Fruit fly (Drosophila melanogaster): ENCODE measurements around the gene CG14253.

The CG14253 gene

DNA sequence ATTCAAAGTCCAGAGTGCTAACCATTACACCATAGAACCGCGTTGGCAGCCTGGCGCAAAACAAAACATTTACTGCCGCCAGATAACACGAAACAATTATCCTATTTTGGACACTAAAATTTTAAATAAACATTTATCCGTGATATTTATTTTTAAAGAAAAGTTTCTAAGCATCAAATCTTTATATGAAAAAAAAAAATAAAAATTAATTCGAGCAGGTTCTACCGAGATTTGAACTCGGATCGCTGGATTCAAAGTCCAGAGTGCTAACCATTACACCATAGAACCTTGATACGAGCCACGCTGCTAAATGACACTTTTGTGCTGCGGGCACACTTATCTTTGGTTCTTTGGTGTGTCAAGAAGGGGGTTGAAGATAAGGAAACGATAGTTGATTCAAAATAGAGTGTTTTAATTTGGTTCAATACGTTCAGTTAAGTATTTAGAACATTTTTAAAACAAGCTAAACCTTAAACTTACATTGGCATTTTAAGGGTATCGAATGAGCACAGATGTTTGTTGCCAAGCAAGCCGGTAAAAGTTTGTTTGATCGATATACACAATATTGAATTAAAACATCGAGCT lies 31.0 kb upstream of the CG14253 start, which contains the start of gene Spag1:
Spag1 (plus strand) TSS at position 535 of the 585 bp plus-strand sequence.
- no peak for TF ChIP-seq CG32121 (GFP tag; IDR thresholded peaks at IDR 0.05)
- peak; percentile 68 for TF ChIP-seq Pif1B (GFP tag; optimal IDR thresholded peaks at IDR 0.05)
- peak; percentile 58 for TF ChIP-seq gl (tag; optimal IDR thresholded peaks at IDR 0.05)
- peak; percentile 26 for TF ChIP-seq CG8301 (tag; optimal IDR thresholded peaks at IDR 0.05)
- TF ChIP-seq Snoo (tag; optimal IDR thresholded peaks at IDR 0.05): peak; percentile 3
- peak; percentile 45 for TF ChIP-seq CG17806 (tag; optimal IDR thresholded peaks at IDR 0.05)
- no peak for TF ChIP-seq fd96Ca (GFP tag; IDR thresholded peaks at IDR 0.05)
- no peak for TF ChIP-seq CG14655 (GFP tag; optimal IDR thresholded peaks at IDR 0.05)
- no peak for TF ChIP-seq CG10348 (GFP tag; IDR thresholded peaks at IDR 0.05)
- TF ChIP-seq rn (GFP tag; IDR thresholded peaks at IDR 0.05): no peak
- TF ChIP-seq D1 (tag; optimal IDR thresholded peaks at IDR 0.05): peak; percentile 35
- TF ChIP-seq CG8159 (tag; optimal IDR thresholded peaks at IDR 0.05): peak; percentile 3
- TF ChIP-seq CG34367 (tag; optimal IDR thresholded peaks at IDR 0.05): no peak
- TF ChIP-seq CG12605 (GFP tag; IDR thresholded peaks at IDR 0.05): peak; percentile 70
- TF ChIP-seq EcR (GFP tag; optimal IDR thresholded peaks at IDR 0.05): peak; percentile 31
- peak; percentile 34 for TF ChIP-seq Pif1A (GFP tag; optimal IDR thresholded peaks at IDR 0.05)
- TF ChIP-seq CG15710 (tag; optimal IDR thresholded peaks at IDR 0.05): peak; percentile 5
- no peak for TF ChIP-seq CG9948 (tag; optimal IDR thresholded peaks at IDR 0.05)
- peak; percentile 38; the same call in 1 of the 2 replicates for TF ChIP-seq Ets98B (GFP tag; IDR thresholded peaks at IDR 0.05)
- TF ChIP-seq CG13204 (GFP tag; optimal IDR thresholded peaks at IDR 0.05): no peak
- TF ChIP-seq CG4496 (GFP tag; IDR thresholded peaks at IDR 0.05): no peak

DNA sequence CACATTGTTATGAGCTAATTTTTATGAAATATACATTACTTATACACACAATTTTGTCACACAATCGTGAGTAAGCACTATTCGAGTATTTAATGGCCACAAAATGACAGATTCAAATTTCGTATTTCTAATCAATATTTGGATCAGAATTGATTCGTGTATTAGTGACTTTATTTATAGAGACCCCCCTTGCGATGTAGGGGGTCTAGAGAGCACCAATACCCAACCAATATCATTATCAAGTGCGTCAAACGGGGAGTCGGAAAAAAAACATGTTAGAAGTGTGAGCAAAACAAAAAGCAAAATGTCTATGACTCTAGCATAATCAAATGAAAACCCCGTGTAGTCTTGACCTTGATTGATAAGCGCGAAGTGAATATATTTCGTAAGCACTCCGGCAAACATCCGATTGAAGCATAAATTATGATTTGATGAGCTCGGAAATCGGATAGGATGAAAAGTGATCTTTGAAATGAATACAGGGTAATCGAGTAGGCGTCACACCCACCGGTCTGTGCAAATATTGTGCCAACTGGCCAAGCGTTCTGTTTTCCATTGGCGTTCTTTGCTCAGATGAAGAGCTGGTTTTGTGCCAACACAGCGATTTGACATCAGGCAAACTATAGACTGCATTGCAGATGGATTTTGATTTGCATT lies 26.0 kb upstream of the CG14253 start:
- no peak for TF ChIP-seq Snoo (tag; optimal IDR thresholded peaks at IDR 0.05)
- TF ChIP-seq CG14655 (GFP tag; optimal IDR thresholded peaks at IDR 0.05): no peak
- no peak for TF ChIP-seq Ets98B (GFP tag; IDR thresholded peaks at IDR 0.05)
- no peak for TF ChIP-seq CG15710 (tag; optimal IDR thresholded peaks at IDR 0.05)
- no peak for TF ChIP-seq Pif1A (GFP tag; optimal IDR thresholded peaks at IDR 0.05)
- TF ChIP-seq Pif1B (GFP tag; optimal IDR thresholded peaks at IDR 0.05): no peak
- TF ChIP-seq fd96Ca (GFP tag; IDR thresholded peaks at IDR 0.05): no peak
- no peak for TF ChIP-seq CG34367 (tag; optimal IDR thresholded peaks at IDR 0.05)
- no peak for TF ChIP-seq CG32121 (GFP tag; IDR thresholded peaks at IDR 0.05)
- no peak for TF ChIP-seq CG10348 (GFP tag; IDR thresholded peaks at IDR 0.05)
- no peak for TF ChIP-seq CG8301 (tag; optimal IDR thresholded peaks at IDR 0.05)
- TF ChIP-seq CG9948 (tag; optimal IDR thresholded peaks at IDR 0.05): no peak
- no peak for TF ChIP-seq EcR (GFP tag; optimal IDR thresholded peaks at IDR 0.05)
- TF ChIP-seq CG12605 (GFP tag; IDR thresholded peaks at IDR 0.05): no peak

DNA sequence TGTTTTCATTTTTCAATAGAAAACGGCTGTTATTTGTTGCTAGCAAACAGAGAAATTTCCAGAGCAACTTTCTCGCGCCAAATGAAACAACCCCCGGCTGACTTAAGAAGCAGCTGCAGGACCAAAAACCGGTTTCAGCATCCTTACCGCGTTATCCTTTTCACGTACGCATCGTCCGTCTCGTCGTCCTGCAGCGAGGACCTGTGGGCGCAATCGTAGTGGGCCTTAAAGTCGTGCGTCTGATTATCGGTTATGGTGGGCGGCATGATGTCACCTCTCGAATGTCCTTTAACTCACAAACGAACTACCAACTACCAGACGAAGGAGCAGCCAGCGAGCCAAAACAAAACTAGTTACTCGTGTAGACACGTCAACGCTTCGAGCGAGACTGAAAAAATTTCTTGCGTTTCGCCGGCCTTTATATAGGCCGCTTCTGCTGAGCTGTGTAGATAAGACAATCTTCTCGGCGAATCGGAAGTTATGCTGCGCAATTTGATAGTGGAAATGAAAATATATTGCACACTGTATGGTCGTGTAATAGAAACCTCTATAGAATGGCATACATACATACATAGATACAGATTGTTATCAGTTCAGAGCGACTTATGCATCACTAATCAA lies 25.4 kb upstream of the CG14253 start:
- no peak for TF ChIP-seq CG34367 (tag; optimal IDR thresholded peaks at IDR 0.05)
- no peak for TF ChIP-seq CG17806 (tag; optimal IDR thresholded peaks at IDR 0.05)
- no peak for TF ChIP-seq Snoo (tag; optimal IDR thresholded peaks at IDR 0.05)
- TF ChIP-seq D1 (tag; optimal IDR thresholded peaks at IDR 0.05): no peak
- no peak for TF ChIP-seq CG32121 (GFP tag; IDR thresholded peaks at IDR 0.05)
- TF ChIP-seq Ets98B (GFP tag; IDR thresholded peaks at IDR 0.05): no peak
- TF ChIP-seq CG9948 (tag; optimal IDR thresholded peaks at IDR 0.05): no peak
- TF ChIP-seq CG4496 (GFP tag; IDR thresholded peaks at IDR 0.05): no peak
- no peak for TF ChIP-seq gl (tag; optimal IDR thresholded peaks at IDR 0.05)
- TF ChIP-seq fd96Ca (GFP tag; IDR thresholded peaks at IDR 0.05): no peak
- TF ChIP-seq CG15710 (tag; optimal IDR thresholded peaks at IDR 0.05): no peak
- no peak for TF ChIP-seq CG10348 (GFP tag; IDR thresholded peaks at IDR 0.05)
- no peak for TF ChIP-seq EcR (GFP tag; optimal IDR thresholded peaks at IDR 0.05)
- no peak for TF ChIP-seq rn (GFP tag; IDR thresholded peaks at IDR 0.05)
- TF ChIP-seq Pif1B (GFP tag; optimal IDR thresholded peaks at IDR 0.05): no peak
- TF ChIP-seq CG12605 (GFP tag; IDR thresholded peaks at IDR 0.05): no peak
- no peak for TF ChIP-seq CG8159 (tag; optimal IDR thresholded peaks at IDR 0.05)
- TF ChIP-seq CG14655 (GFP tag; optimal IDR thresholded peaks at IDR 0.05): no peak
- TF ChIP-seq Pif1A (GFP tag; optimal IDR thresholded peaks at IDR 0.05): no peak
- TF ChIP-seq CG13204 (GFP tag; optimal IDR thresholded peaks at IDR 0.05): no peak

DNA sequence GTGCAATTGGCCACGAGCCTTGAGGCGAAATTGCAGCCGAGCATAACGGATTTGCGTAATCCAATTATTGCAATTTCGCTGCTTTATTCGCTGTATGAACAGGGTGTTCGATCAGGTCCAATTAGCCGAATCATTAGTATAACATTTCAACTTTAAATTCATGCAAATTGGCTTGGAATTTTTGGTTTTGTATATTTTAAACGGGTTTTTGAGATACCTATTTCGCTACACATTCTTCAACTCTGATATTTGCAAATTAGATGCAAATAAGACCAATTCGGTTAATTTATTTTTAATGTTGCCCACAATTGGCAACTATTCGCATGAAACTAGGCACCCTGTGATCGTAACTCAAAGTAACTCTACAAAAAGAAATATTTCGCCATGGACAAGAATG lies 24.9 kb upstream of the CG14253 start:
- TF ChIP-seq CG8159 (tag; optimal IDR thresholded peaks at IDR 0.05) (peak; percentile 96), CG9948 (tag; optimal IDR thresholded peaks at IDR 0.05) (peak; percentile 98), D1 (tag; optimal IDR thresholded peaks at IDR 0.05) (peak; percentile 95), Pif1B (GFP tag; optimal IDR thresholded peaks at IDR 0.05) (peak; percentile 87), CG32121 (GFP tag; IDR thresholded peaks at IDR 0.05) (peak; percentile 85), Pif1A (GFP tag; optimal IDR thresholded peaks at IDR 0.05) (peak; percentile 96), CG17806 (tag; optimal IDR thresholded peaks at IDR 0.05) (peak; percentile 97), CG13204 (GFP tag; optimal IDR thresholded peaks at IDR 0.05) (peak; percentile 16), CG8301 (tag; optimal IDR thresholded peaks at IDR 0.05) (peak; percentile 94), CG34367 (tag; optimal IDR thresholded peaks at IDR 0.05) (peak; percentile 96), Ets98B (GFP tag; IDR thresholded peaks at IDR 0.05) (peak; percentile 84), fd96Ca (GFP tag; IDR thresholded peaks at IDR 0.05) (peak; percentile 93; the same call in 2 of the 3 replicates), CG12605 (GFP tag; IDR thresholded peaks at IDR 0.05) (peak; percentile 87), Snoo (tag; optimal IDR thresholded peaks at IDR 0.05) (no peak), CG4496 (GFP tag; IDR thresholded peaks at IDR 0.05) (peak; percentile 94), CG15710 (tag; optimal IDR thresholded peaks at IDR 0.05) (peak; percentile 94), EcR (GFP tag; optimal IDR thresholded peaks at IDR 0.05) (no peak), rn (GFP tag; IDR thresholded peaks at IDR 0.05) (peak; percentile 86), CG10348 (GFP tag; IDR thresholded peaks at IDR 0.05) (peak; percentile 77), CG14655 (GFP tag; optimal IDR thresholded peaks at IDR 0.05) (peak; percentile 91), gl (tag; optimal IDR thresholded peaks at IDR 0.05) (peak; percentile 86)
